Worm (Caenorhabditis elegans) whole organism, late embryonic: ENCODE results near the gene thn-1.

Experiments
- ceh-31 ChIP-seq: sonication (generic microtip); optimal IDR thresholded peaks from 2 replicates; lab custom pipeline; 2016; ENCODE audit warnings: missing genetic modification characterization, missing compliant biosample characterization
- ets-4 ChIP-seq: sonication (generic microtip); optimal IDR thresholded peaks from 2 replicates; lab custom pipeline; 2016; ENCODE audit warnings: missing genetic modification characterization, missing compliant biosample characterization
- gmeb-2 ChIP-seq: sonication (generic microtip); optimal IDR thresholded peaks from 2 replicates; lab custom pipeline; 2016; ENCODE audit warnings: missing genetic modification characterization, inconsistent platforms, missing compliant biosample characterization
- nhr-11 ChIP-seq: fragments of 150-350 bp; optimal IDR thresholded peaks from 2 replicates; lab custom pipeline; 2014; ENCODE audit warnings: missing biosample characterization, missing genetic modification characterization
- odd-2 ChIP-seq: sonication (generic microtip); optimal IDR thresholded peaks from 2 replicates; lab custom pipeline; 2017; ENCODE audit warnings: antibody characterized with exemption, mild to moderate bottlenecking, missing genetic modification characterization, missing compliant biosample characterization
- syd-9 ChIP-seq: sonication (generic microtip); optimal IDR thresholded peaks from 2 replicates; lab custom pipeline; 2016; ENCODE audit warnings: mild to moderate bottlenecking, missing genetic modification characterization, moderate library complexity, missing compliant biosample characterization

ce11 chrIV:12427687-12428284 lies 47.9 kb downstream of the thn-1 start:
- no peak for TF ChIP-seq odd-2 (tag; lab: Kevin White, UChicago)
- TF ChIP-seq nhr-11 (tag; lab: Kevin White, UChicago): no peak
- TF ChIP-seq syd-9 (tag; lab: Kevin White, UChicago): no peak
- TF ChIP-seq ets-4 (tag; lab: Kevin White, UChicago): no peak
- no peak for TF ChIP-seq ceh-31
- no peak for TF ChIP-seq gmeb-2 (tag; lab: Kevin White, UChicago)
